Worm (Caenorhabditis elegans) whole organism, L1 larva: ENCODE results near the gene K11H3.2.

ENCODE experiments used
- F16B12.6 ChIP-seq: fragments of 150-350 bp; optimal IDR thresholded peaks from 2 replicates; lab custom pipeline; 2014; ENCODE audit warnings: missing biosample characterization, missing genetic modification characterization
- ceh-82 ChIP-seq, 3 experiments: fragments of 150-350 bp in 1 of 3; sonication (generic microtip) in 2 of 3; optimal IDR thresholded peaks; 2 replicates each; lab custom pipeline; 2014 to 2017; ENCODE audit warnings: missing biosample characterization in 3 of 3, missing genetic modification characterization in 3 of 3
- elt-3 ChIP-seq, 6 experiments: fragments of 150-350 bp in 1 of 6; sonication (generic microtip); optimal IDR thresholded peaks; 2 replicates each; lab custom pipeline; 2017 to 2018; ENCODE audit warnings: missing biosample characterization in 6 of 6, missing genetic modification characterization in 6 of 6, inconsistent platforms in 1 of 6
- fos-1 ChIP-seq: fragments of 150-350 bp; optimal IDR thresholded peaks from 2 replicates; lab custom pipeline; 2014; ENCODE audit warnings: missing biosample characterization, missing genetic modification characterization
- tbx-2 ChIP-seq: sonication (generic microtip); optimal IDR thresholded peaks from 2 replicates; lab custom pipeline; 2016; ENCODE audit warnings: missing genetic modification characterization, missing compliant biosample characterization
- zag-1 ChIP-seq: fragments of 150-350 bp; optimal IDR thresholded peaks from 2 replicates; lab custom pipeline; 2014; ENCODE audit warnings: missing biosample characterization, missing genetic modification characterization

ce11 chrIII:9827163-9827951 lies 18.8 kb upstream of the K11H3.2 start, which contains the start of the genes ZK632.10 and ZK632.11:
- TF ChIP-seq fos-1 (tag; lab: Kevin White, UChicago) (no peak), zag-1 (tag; lab: Kevin White, UChicago) (no peak), elt-3 (tag; optimal IDR thresholded peaks at IDR 0.05; lab: Kevin White, UChicago) (peak in 1 of 6 experiments; percentile 29), F16B12.6 (tag; lab: Kevin White, UChicago) (peak; percentile 87), tbx-2 (tag; lab: Kevin White, UChicago) (peak; percentile 10), ceh-82 (tag; optimal IDR thresholded peaks at IDR 0.05; lab: Kevin White, UChicago) (peak in 1 of 3 experiments; percentile 51)
